Worm (Caenorhabditis elegans): ENCODE results near the gene zipt-2.3.

zipt-2.3 gene

ce11 chrII:13737751-13738525 lies 22.3 kb upstream of the zipt-2.3 start:
- TF ChIP-seq ceh-82 (tag; optimal IDR thresholded peaks at IDR 0.05), result no peak
- peak; percentile 51 for TF ChIP-seq nhr-21 (tag; optimal IDR thresholded peaks at IDR 0.05)
- TF ChIP-seq ama-1 (optimal IDR thresholded peaks at IDR 0.05), result peak; percentile 1
- peak; percentile 58 for TF ChIP-seq sma-3 (GFP tag; optimal IDR thresholded peaks at IDR 0.05)

- TF ChIP-seq sma-9 (GFP tag; optimal IDR thresholded peaks at IDR 0.05) (peak; percentile 63), sma-9 (tag; optimal IDR thresholded peaks at IDR 0.05) (no peak), blmp-1 (tag; optimal IDR thresholded peaks at IDR 0.05; ENCODE audit: insufficient read depth) (no peak), sma-3 (GFP tag; optimal IDR thresholded peaks at IDR 0.05) (peak; percentile 62), crh-2 (tag; optimal IDR thresholded peaks at IDR 0.05) (peak; percentile 1), mab-5 (tag; optimal IDR thresholded peaks at IDR 0.05) (no peak), fos-1 (tag; optimal IDR thresholded peaks at IDR 0.05) (peak; percentile 22), R02D3.7 (tag; optimal IDR thresholded peaks at IDR 0.05) (no peak), nhr-129 (tag; optimal IDR thresholded peaks at IDR 0.05) (peak; percentile 14)
Measured at ce11 chrII:13736906-13737305, 21.2 kb upstream of the zipt-2.3 start.

ce11 chrII:13736089-13736488 lies 20.4 kb upstream of the zipt-2.3 start, which contains the start of gene R06B9.5:
TSS of gene R06B9.5 (plus strand) at chrII:13736320.
- no peak for TF ChIP-seq Y55F3AM.14 (GFP tag; optimal IDR thresholded peaks at IDR 0.05)
- TF ChIP-seq lin-13 (GFP tag; optimal IDR thresholded peaks at IDR 0.05), result no peak
- no peak for TF ChIP-seq lsy-2 (tag; optimal IDR thresholded peaks at IDR 0.05)
- no peak for TF ChIP-seq nhr-21 (tag; optimal IDR thresholded peaks at IDR 0.05)
- no peak for TF ChIP-seq unc-62 (GFP tag; optimal IDR thresholded peaks at IDR 0.05)
- TF ChIP-seq egl-27 (tag; optimal IDR thresholded peaks at IDR 0.05), result no peak
- no peak for TF ChIP-seq nhr-237 (tag; optimal IDR thresholded peaks at IDR 0.05)
- TF ChIP-seq mdl-1 (tag; optimal IDR thresholded peaks at IDR 0.05), result no peak
- TF ChIP-seq blmp-1 (tag; optimal IDR thresholded peaks at IDR 0.05; ENCODE audit: insufficient read depth), result no peak
- TF ChIP-seq nhr-11 (tag; optimal IDR thresholded peaks at IDR 0.05), result no peak
- TF ChIP-seq dmd-4 (tag; optimal IDR thresholded peaks at IDR 0.05), result no peak
- no peak for TF ChIP-seq snpc-4 (tag; optimal IDR thresholded peaks at IDR 0.05)
- TF ChIP-seq unc-39 (tag; optimal IDR thresholded peaks at IDR 0.05), result no peak
- TF ChIP-seq skn-1 (tag; optimal IDR thresholded peaks at IDR 0.05), result no peak
- TF ChIP-seq lin-11 (tag; optimal IDR thresholded peaks at IDR 0.05), result no peak
- TF ChIP-seq nhr-129 (tag; optimal IDR thresholded peaks at IDR 0.05), result no peak
- no peak for TF ChIP-seq elt-3 (tag; optimal IDR thresholded peaks at IDR 0.05)

ce11 chrII:13732577-13732976 lies 16.9 kb upstream of the zipt-2.3 start:
- TF ChIP-seq nhr-10 (tag; optimal IDR thresholded peaks at IDR 0.05) (no peak), nhr-129 (tag; optimal IDR thresholded peaks at IDR 0.05) (peak; percentile 25), mab-5 (tag; optimal IDR thresholded peaks at IDR 0.05) (no peak), nhr-11 (tag; optimal IDR thresholded peaks at IDR 0.05) (no peak), snpc-4 (tag; optimal IDR thresholded peaks at IDR 0.05) (no peak), ztf-1 (GFP tag; conservative IDR thresholded peaks at IDR 0.05) (no peak)

ce11 chrII:13732146-13732545 lies 16.5 kb upstream of the zipt-2.3 start:
- TF ChIP-seq nhr-12 (tag; optimal IDR thresholded peaks at IDR 0.05) (no peak), elt-1 (tag; optimal IDR thresholded peaks at IDR 0.05) (no peak), dmd-4 (tag; optimal IDR thresholded peaks at IDR 0.05) (no peak), unc-39 (tag; optimal IDR thresholded peaks at IDR 0.05) (no peak), lin-39 (tag; optimal IDR thresholded peaks at IDR 0.05) (no peak), ceh-16 (tag; optimal IDR thresholded peaks at IDR 0.05) (no peak), mdl-1 (tag; optimal IDR thresholded peaks at IDR 0.05) (no peak), unc-62 (GFP tag; optimal IDR thresholded peaks at IDR 0.05) (no peak), egl-27 (tag; optimal IDR thresholded peaks at IDR 0.05) (no peak), mbf-1 (tag; optimal IDR thresholded peaks at IDR 0.05) (no peak)

Measured in whole organism, L2 larva.